Worm (Caenorhabditis elegans): ENCODE data around the gene dlc-4.

DNA sequence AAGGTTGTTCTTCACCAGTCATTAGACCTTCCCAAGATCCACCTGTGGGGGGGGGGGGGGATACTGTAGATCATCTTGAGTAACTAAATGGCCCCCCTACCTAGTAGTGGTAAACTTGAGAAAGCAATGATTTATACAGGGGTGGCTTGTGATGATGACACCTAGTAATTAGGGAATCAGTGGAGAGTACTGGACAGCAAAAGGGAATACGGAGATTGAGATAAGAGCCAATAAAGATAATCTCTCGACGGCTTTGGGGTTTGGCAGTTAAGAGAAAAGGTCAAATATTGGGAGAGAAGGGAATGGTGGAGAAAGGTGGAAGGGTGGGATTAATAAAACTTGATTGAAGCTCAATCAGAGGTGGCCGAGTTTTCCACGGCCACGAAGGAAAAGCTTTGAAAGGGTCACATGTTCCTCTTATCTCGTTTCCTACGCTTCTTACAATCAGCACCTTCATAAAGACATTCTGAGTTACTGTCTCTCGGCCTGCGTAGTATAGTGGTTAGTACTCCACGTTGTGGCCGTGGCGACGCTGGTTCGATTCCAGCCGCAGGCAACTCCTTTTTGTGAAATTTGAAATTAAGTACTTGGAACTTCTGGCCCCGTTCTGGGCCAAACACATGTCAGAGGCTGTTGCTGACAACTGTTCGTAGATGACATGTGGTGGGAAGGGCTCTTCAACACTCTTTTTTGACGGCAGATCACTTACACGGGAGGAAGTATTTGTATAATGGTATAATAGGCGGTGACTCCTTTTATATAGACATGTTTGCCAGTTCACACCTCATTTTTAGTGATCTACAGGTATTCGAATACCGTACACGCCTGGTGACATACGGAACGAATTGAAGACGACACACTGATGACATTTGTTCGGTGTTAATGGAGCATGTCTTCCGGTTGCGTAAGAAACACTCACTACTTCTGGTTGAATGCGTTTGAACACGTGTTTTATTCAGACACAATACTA is 42.4 kb upstream of the dlc-4 start:
- TF ChIP-seq egl-44 (GFP tag; IDR thresholded peaks at IDR 0.05) (0 out of 2 replicates have a peak, but pooled peaks have one; percentile 17), mes-4 (tag; optimal IDR thresholded peaks at IDR 0.05) (peak; percentile 46), snpc-1.3 (tag; optimal IDR thresholded peaks at IDR 0.05; ENCODE audit: insufficient read depth) (peak; percentile 69), him-1 (tag; optimal IDR thresholded peaks at IDR 0.05) (peak; percentile 44)

All from whole organism, young adult.